Worm (Caenorhabditis elegans) whole organism, L4 larva: ENCODE measurements around the gene rpl-42.

Experiments
- T20F7.1 ChIP-seq: fragments of 200-800 bp; sonication (Bioruptor generic); optimal IDR thresholded peaks from 2 replicates; lab custom pipeline; 2018; ENCODE audit warnings: mild to moderate bottlenecking, missing genetic modification characterization, missing compliant biosample characterization
- aha-1 ChIP-seq: fragments of 150-350 bp; peaks from one replicate; lab custom pipeline; 2014; ENCODE audit warnings: missing biosample characterization, missing genetic modification characterization
- ceh-44 ChIP-seq: fragments of 200-800 bp; sonication (Bioruptor generic); IDR thresholded peaks from 2 replicates; pipeline ENCODE4 v1.3.6; 2022; ENCODE audit warnings: missing genetic modification reagents, missing genetic modification characterization, missing compliant biosample characterization
- ceh-82 ChIP-seq: sonication (generic microtip); optimal IDR thresholded peaks from 2 replicates; lab custom pipeline; 2017; ENCODE audit warnings: missing biosample characterization, missing genetic modification characterization
- daf-19 ChIP-seq: fragments of 200-800 bp; sonication (Bioruptor generic); conservative IDR thresholded peaks from 2 replicates; pipeline ENCODE4 v1.3.6; 2022; ENCODE audit warnings: missing genetic modification characterization, missing compliant biosample characterization
- dpl-1 ChIP-seq: fragments of 150-350 bp; optimal IDR thresholded peaks from 2 replicates; lab custom pipeline; 2014; ENCODE audit warnings: missing biosample characterization, missing genetic modification reagents, missing genetic modification characterization
- dve-1 ChIP-seq: sonication (generic microtip); optimal IDR thresholded peaks from 2 replicates; lab custom pipeline; 2017; ENCODE audit warnings: antibody characterized with exemption, mild to moderate bottlenecking, missing genetic modification characterization, missing compliant biosample characterization; ENCODE audit not compliant: insufficient read depth
- egl-27 ChIP-seq: sonication (generic microtip); optimal IDR thresholded peaks from 3 replicates; lab custom pipeline; 2017; ENCODE audit warnings: missing biosample characterization, missing genetic modification reagents, missing genetic modification characterization
- gei-8 ChIP-seq: fragments of 200-800 bp; sonication (Bioruptor generic); optimal IDR thresholded peaks from 2 replicates; lab custom pipeline; 2018; ENCODE audit warnings: mild to moderate bottlenecking, missing genetic modification characterization, missing compliant biosample characterization
- hif-1 ChIP-seq, 2 experiments: sonication (generic microtip); optimal IDR thresholded peaks; 2 replicates each; lab custom pipeline; 2016 to 2017; ENCODE audit warnings: missing compliant biosample characterization in 2 of 2, missing genetic modification characterization in 2 of 2, missing genetic modification reagents in 2 of 2, missing genotype in 2 of 2, mild to moderate bottlenecking in 1 of 2
- hlh-11 ChIP-seq: fragments of 200-800 bp; sonication (Bioruptor generic); optimal IDR thresholded peaks from 2 replicates; lab custom pipeline; 2018; ENCODE audit warnings: mild to moderate bottlenecking, missing genetic modification characterization, missing compliant biosample characterization
- hlh-30 ChIP-seq: sonication (generic microtip); optimal IDR thresholded peaks from 2 replicates; lab custom pipeline; 2017; ENCODE audit warnings: antibody characterized with exemption, mild to moderate bottlenecking, missing genetic modification characterization, missing compliant biosample characterization; ENCODE audit not compliant: insufficient read depth
- hmg-1.1 ChIP-seq: fragments of 200-800 bp; sonication (Bioruptor generic); IDR thresholded peaks from 2 replicates; pipeline ENCODE4 v1.3.6; 2022; ENCODE audit warnings: missing genetic modification reagents, missing genetic modification characterization, missing compliant biosample characterization
- lin-15B ChIP-seq: fragments of 150-350 bp; sonication (generic microtip); optimal IDR thresholded peaks from 3 replicates; lab custom pipeline; 2014; ENCODE audit warnings: missing biosample characterization, missing genetic modification characterization
- lin-38 ChIP-seq: fragments of 200-800 bp; sonication (Bioruptor generic); IDR thresholded peaks from 2 replicates; pipeline ENCODE4 v1.3.6; 2022; ENCODE audit warnings: missing genetic modification reagents, missing genetic modification characterization, missing compliant biosample characterization
- lsy-2 ChIP-seq, 2 experiments: fragments of 150-350 bp in 1 of 2; sonication (generic microtip) in 1 of 2; optimal IDR thresholded peaks; 2 replicates each; lab custom pipeline; 2014 to 2017; ENCODE audit warnings: missing biosample characterization in 2 of 2, missing genetic modification characterization in 2 of 2
- madf-5 ChIP-seq, 2 experiments: fragments of 200-800 bp; sonication (Bioruptor generic); IDR thresholded peaks; 2 replicates each; pipeline ENCODE4 v1.3.6; 2022; ENCODE audit warnings: missing compliant biosample characterization in 2 of 2, missing genetic modification characterization in 2 of 2
- madf-9 ChIP-seq: fragments of 200-800 bp; sonication (Bioruptor generic); conservative IDR thresholded peaks from 2 replicates; pipeline ENCODE4 v1.3.6; 2022; ENCODE audit warnings: missing genetic modification reagents, missing genetic modification characterization, missing compliant biosample characterization
- mes-2 ChIP-seq: sonication (generic microtip); optimal IDR thresholded peaks from 2 replicates; lab custom pipeline; 2016; ENCODE audit warnings: missing genotype, mild to moderate bottlenecking, missing genetic modification characterization, missing compliant biosample characterization; ENCODE audit not compliant: poor library complexity, severe bottlenecking
- mxl-2 ChIP-seq: fragments of 200-800 bp; sonication (Bioruptor generic); conservative IDR thresholded peaks from 2 replicates; pipeline ENCODE4 v1.3.6; 2022; ENCODE audit warnings: missing genetic modification reagents, missing genetic modification characterization, missing compliant biosample characterization
- nhr-102 ChIP-seq: sonication (generic microtip); optimal IDR thresholded peaks from 2 replicates; lab custom pipeline; 2016; ENCODE audit warnings: mild to moderate bottlenecking, missing genetic modification characterization, moderate library complexity, missing compliant biosample characterization
- nhr-77 ChIP-seq: fragments of 150-350 bp; optimal IDR thresholded peaks from 2 replicates; lab custom pipeline; 2014; ENCODE audit warnings: missing biosample characterization, missing genetic modification characterization
- set-16 ChIP-seq: fragments of 200-800 bp; sonication (Bioruptor generic); IDR thresholded peaks from 2 replicates; pipeline ENCODE4 v1.3.6; 2022; ENCODE audit warnings: missing genetic modification reagents, missing genetic modification characterization, missing compliant biosample characterization
- skn-1 ChIP-seq: fragments of 150-350 bp; optimal IDR thresholded peaks from 2 replicates; lab custom pipeline; 2014; ENCODE audit warnings: missing biosample characterization, missing genetic modification characterization
- spr-1 ChIP-seq: sonication (generic microtip); optimal IDR thresholded peaks from 2 replicates; lab custom pipeline; 2016; ENCODE audit warnings: mild to moderate bottlenecking, missing genetic modification characterization, missing compliant biosample characterization
- unc-62 ChIP-seq, 3 experiments: fragments of 150-350 bp in 1 of 3; sonication (generic microtip); optimal IDR thresholded peaks in 2 of 3; peaks in 1 of 3; 1 replicate in 1 of 3; 2 replicates in 2 of 3; lab custom pipeline; 2014 to 2017; ENCODE audit warnings: missing biosample characterization in 3 of 3, missing genetic modification characterization in 3 of 3, missing genetic modification reagents in 3 of 3, missing genotype in 1 of 3
- zip-2 ChIP-seq: fragments of 150-350 bp; optimal IDR thresholded peaks from 2 replicates; lab custom pipeline; 2014; ENCODE audit warnings: missing biosample characterization, missing genetic modification characterization
- ztf-11 ChIP-seq: fragments of 150-350 bp; optimal IDR thresholded peaks from 2 replicates; lab custom pipeline; 2014; ENCODE audit warnings: missing biosample characterization, missing genetic modification characterization

The rpl-42 gene

ce11 chrII:11042878-11043331 is 49.6 kb upstream of the rpl-42 start (continued):
- TF ChIP-seq daf-19 (GFP tag; lab: Robert Waterston, UW) (no peak), lin-15B (tag; lab: Kevin White, UChicago) (no peak), spr-1 (tag; lab: Kevin White, UChicago) (peak; percentile 16), nhr-102 (tag; lab: Kevin White, UChicago) (peak; percentile 20), zip-2 (tag; lab: Kevin White, UChicago) (peak; percentile 3), hif-1 (tag; optimal IDR thresholded peaks at IDR 0.05; lab: Kevin White, UChicago) (peak; percentile 4 to 89), madf-5 (GFP tag; IDR thresholded peaks at IDR 0.05; lab: Robert Waterston, UW) (no peak), mxl-2 (GFP tag; lab: Robert Waterston, UW) (0 out of 2 replicates have a peak, but pooled peaks have one; percentile 15), dve-1 (tag; lab: Kevin White, UChicago) (peak; percentile 69)

ce11 chrII:11043546-11044192 is 48.8 kb upstream of the rpl-42 start:
- no peak for TF ChIP-seq lin-38 (GFP tag; lab: Robert Waterston, UW)
- TF ChIP-seq gei-8 (GFP tag; lab: Kevin White, UChicago) = no peak
- TF ChIP-seq mes-2 (tag; lab: Kevin White, UChicago) = no peak
- no peak for TF ChIP-seq nhr-77 (tag; lab: Kevin White, UChicago)
- peak in 1 of 2 experiments; percentile 23 for TF ChIP-seq unc-62 (GFP tag; optimal IDR thresholded peaks at IDR 0.05 in 1 of 2; lab: Kevin White, UChicago)
- no peak for TF ChIP-seq unc-62 (tag; optimal IDR thresholded peaks at IDR 0.05; lab: Kevin White, UChicago)

ce11 chrII:11044193-11044568 is 48.3 kb upstream of the rpl-42 start:
- TF ChIP-seq skn-1 (no peak), set-16 (peak; percentile 79)

ce11 chrII:11045872-11046271 is 46.6 kb upstream of the rpl-42 start, which contains the start of gene col-83:
Gene col-83 (minus strand): TSS chrII:11045972.
- TF ChIP-seq lin-38 (GFP tag; lab: Robert Waterston, UW) = 0 out of 2 replicates have a peak, but pooled peaks have one; percentile 13
- no peak for TF ChIP-seq ztf-11 (tag; lab: Kevin White, UChicago)
- TF ChIP-seq ceh-44 = no peak
- peak in 1 of 2 experiments; percentile 7 for TF ChIP-seq unc-62 (GFP tag; optimal IDR thresholded peaks at IDR 0.05 in 1 of 2; lab: Kevin White, UChicago)
- TF ChIP-seq unc-62 (tag; optimal IDR thresholded peaks at IDR 0.05; lab: Kevin White, UChicago) = no peak
- no peak for TF ChIP-seq dve-1 (tag; lab: Kevin White, UChicago)
- no peak for TF ChIP-seq hlh-11

- TF ChIP-seq T20F7.1 (GFP tag; lab: Kevin White, UChicago) (peak; percentile 17), unc-62 (GFP tag; optimal IDR thresholded peaks at IDR 0.05 in 1 of 2; lab: Kevin White, UChicago) (peak in 1 of 2 experiments; percentile 14), unc-62 (tag; optimal IDR thresholded peaks at IDR 0.05; lab: Kevin White, UChicago) (no peak), set-16 (no peak), lin-38 (GFP tag; lab: Robert Waterston, UW) (0 out of 2 replicates have a peak, but pooled peaks have one; percentile 27)
Observed at ce11 chrII:11048930-11049329, 43.6 kb upstream of the rpl-42 start, which contains the start of gene F33A8.4. Gene F33A8.4 (minus strand): TSS chrII:11049030.

- TF ChIP-seq dve-1 (tag; lab: Kevin White, UChicago) = peak; percentile 24
- TF ChIP-seq lsy-2 (tag; optimal IDR thresholded peaks at IDR 0.05; lab: Kevin White, UChicago) = peak in 1 of 2 experiments; percentile 64
- TF ChIP-seq hif-1 (tag; optimal IDR thresholded peaks at IDR 0.05; lab: Kevin White, UChicago) = peak in 1 of 2 experiments; percentile 98
- no peak for TF ChIP-seq ceh-82 (tag; lab: Kevin White, UChicago)
- TF ChIP-seq aha-1 (tag; lab: Kevin White, UChicago) = peak; percentile 96
- no peak for TF ChIP-seq madf-9 (GFP tag; lab: Robert Waterston, UW)
- peak; percentile 86 for TF ChIP-seq dpl-1 (GFP tag; lab: Kevin White, UChicago)
- TF ChIP-seq egl-27 (tag; lab: Kevin White, UChicago) = no peak
- peak; percentile 97 for TF ChIP-seq T20F7.1 (GFP tag; lab: Kevin White, UChicago)
- TF ChIP-seq hlh-30 = peak; percentile 12
- peak; percentile 43; the same call in 1 of the 2 replicates for TF ChIP-seq hmg-1.1 (GFP tag; lab: Robert Waterston, UW)
- peak; percentile 47 for TF ChIP-seq mes-2 (tag; lab: Kevin White, UChicago)
Observed at ce11 chrII:11049876-11050275, 42.6 kb upstream of the rpl-42 start, which contains the start of the genes sdhd-1 and ilkp-1. Gene sdhd-1 (minus strand): TSS chrII:11049913. Gene ilkp-1 (plus strand): TSS chrII:11050255.
